Fruit fly (Drosophila melanogaster) whole organism, embryonic: Measurements from ENCODE around the gene Snapin.
A peak's percentile ranks its signal among the peaks of the same experiment; 100 is the strongest.

Source experiments
- Atf6 ChIP-seq: fragments of 200-800 bp; sonication (Bioruptor generic); IDR thresholded peaks from 2 replicates; pipeline ENCODE4 v1.3.6; 2022; ENCODE audit warnings: missing biosample characterization, missing genetic modification characterization
- BtbVII ChIP-seq: fragments of 200-800 bp; sonication (Bioruptor generic); optimal IDR thresholded peaks from 3 replicates; lab custom pipeline; 2017; ENCODE audit warnings: missing biosample characterization, mild to moderate bottlenecking, missing genetic modification characterization
- CG10654 ChIP-seq: fragments of 200-800 bp; sonication (Bioruptor generic); optimal IDR thresholded peaks from 2 replicates; lab custom pipeline; 2016; ENCODE audit warnings: missing biosample characterization, missing genetic modification characterization
- CG11398 ChIP-seq: fragments of 200-800 bp; sonication (Bioruptor generic); optimal IDR thresholded peaks from 2 replicates; lab custom pipeline; 2016; ENCODE audit warnings: missing biosample characterization, missing genetic modification characterization
- CG12769 ChIP-seq: fragments of 200-800 bp; sonication (Bioruptor generic); optimal IDR thresholded peaks from 2 replicates; lab custom pipeline; 2019; ENCODE audit warnings: missing biosample characterization, mild to moderate bottlenecking, missing genetic modification characterization, moderate library complexity
- CG13123 ChIP-seq: fragments of 200-800 bp; sonication (Bioruptor generic); optimal IDR thresholded peaks from 2 replicates; lab custom pipeline; 2016; ENCODE audit warnings: missing biosample characterization, missing genetic modification characterization
- CG13894 ChIP-seq: fragments of 200-800 bp; sonication (Bioruptor generic); optimal IDR thresholded peaks from 3 replicates; lab custom pipeline; 2018; ENCODE audit warnings: missing biosample characterization, mild to moderate bottlenecking, missing genetic modification characterization, moderate library complexity
- CG15514 ChIP-seq: fragments of 200-800 bp; sonication (Bioruptor generic); optimal IDR thresholded peaks from 3 replicates; lab custom pipeline; 2017; ENCODE audit warnings: missing biosample characterization, missing genetic modification characterization, mild to moderate bottlenecking, moderate library complexity, missing genetic modification reagents
- CG18764 ChIP-seq: fragments of 200-800 bp; sonication (Bioruptor generic); optimal IDR thresholded peaks from 3 replicates; lab custom pipeline; 2016; ENCODE audit warnings: missing biosample characterization, missing genetic modification characterization
- CG2199 ChIP-seq: fragments of 200-800 bp; sonication (Bioruptor generic); IDR thresholded peaks from 3 replicates; pipeline ENCODE4 v1.3.6; 2022; ENCODE audit warnings: missing biosample characterization, missing genetic modification characterization
- CG2889 ChIP-seq: fragments of 200-800 bp; sonication (Bioruptor generic); IDR thresholded peaks from 3 replicates; pipeline ENCODE4 v1.3.6; 2022; ENCODE audit warnings: missing biosample characterization, missing genetic modification characterization
- CG6175 ChIP-seq: fragments of 200-800 bp; sonication (Bioruptor generic); IDR thresholded peaks from 3 replicates; pipeline ENCODE4 v1.3.6; 2022; ENCODE audit warnings: missing biosample characterization, missing genetic modification characterization
- CG6791 ChIP-seq: fragments of 200-800 bp; sonication (Bioruptor generic); IDR thresholded peaks from 3 replicates; pipeline ENCODE4 v1.3.6; 2022; ENCODE audit warnings: missing biosample characterization, missing genetic modification characterization; ENCODE audit not compliant: partially characterized antibody
- CG7357 ChIP-seq: fragments of 200-800 bp; sonication (Bioruptor generic); IDR thresholded peaks from 3 replicates; pipeline ENCODE4 v1.3.6; 2022; ENCODE audit warnings: missing biosample characterization, missing genetic modification characterization
- CG9727 ChIP-seq: fragments of 200-800 bp; sonication (Bioruptor generic); optimal IDR thresholded peaks from 3 replicates; lab custom pipeline; 2017; ENCODE audit warnings: missing biosample characterization, mild to moderate bottlenecking, missing genetic modification characterization
- Dp ChIP-seq: fragments of 200-800 bp; sonication (Bioruptor generic); optimal IDR thresholded peaks from 2 replicates; lab custom pipeline; 2018; ENCODE audit warnings: missing biosample characterization, mild to moderate bottlenecking, missing genetic modification characterization, moderate library complexity
- Ets65A ChIP-seq: fragments of 200-800 bp; sonication (Bioruptor generic); peaks from one replicate; lab custom pipeline; 2016; ENCODE audit warnings: missing biosample characterization, missing genetic modification characterization
- Rfx ChIP-seq: fragments of 200-800 bp; sonication (Bioruptor generic); IDR thresholded peaks from 2 replicates; pipeline ENCODE4 v1.3.6; 2022; ENCODE audit warnings: missing biosample characterization, missing genetic modification characterization
- Sry-β ChIP-seq: fragments of 200-800 bp; sonication (Bioruptor generic); optimal IDR thresholded peaks from 2 replicates; lab custom pipeline; 2018; ENCODE audit warnings: missing biosample characterization, mild to moderate bottlenecking, missing genetic modification characterization, moderate library complexity
- chinmo ChIP-seq: fragments of 200-800 bp; sonication (Bioruptor generic); IDR thresholded peaks from 4 replicates; pipeline ENCODE4 v1.3.6; 2022; ENCODE audit warnings: missing biosample characterization, missing genetic modification characterization; ENCODE audit not compliant: partially characterized antibody
- ci ChIP-seq: fragments of 200-800 bp; sonication (Bioruptor generic); IDR thresholded peaks from 3 replicates; pipeline ENCODE4 v1.3.6; 2022; ENCODE audit warnings: missing biosample characterization, missing genetic modification characterization
- crol ChIP-seq: fragments of 200-800 bp; sonication (Bioruptor generic); IDR thresholded peaks from 2 replicates; pipeline ENCODE4 v1.3.6; 2022; ENCODE audit warnings: missing biosample characterization, missing genetic modification characterization
- dpn ChIP-seq, 2 experiments: fragments of 200-800 bp; sonication (Bioruptor generic); optimal IDR thresholded peaks; 3 replicates each; lab custom pipeline; 2016; ENCODE audit warnings: missing biosample characterization in 2 of 2, missing genetic modification characterization in 2 of 2
- gfzf ChIP-seq: fragments of 200-800 bp; sonication (Bioruptor generic); optimal IDR thresholded peaks from 2 replicates; lab custom pipeline; 2016; ENCODE audit warnings: missing biosample characterization, mild to moderate bottlenecking, missing genetic modification characterization, moderate library complexity
- hkb ChIP-seq, 2 experiments: fragments of 200-800 bp in 1 of 2; fragments of >200 bp in 1 of 2; sonication (Bioruptor generic) in 1 of 2; IDR thresholded peaks in 1 of 2; optimal IDR thresholded peaks in 1 of 2; 2 replicates each; pipeline versions ENCODE4 v1.3.6 to Lab custom; 2017 to 2022; ENCODE audit warnings: missing biosample characterization in 1 of 2, missing genetic modification characterization in 1 of 2
- kni ChIP-seq: fragments of 200-800 bp; sonication (Bioruptor generic); optimal IDR thresholded peaks from 3 replicates; lab custom pipeline; 2017; ENCODE audit warnings: mild to moderate bottlenecking, missing biosample characterization, missing genetic modification reagents, missing genetic modification characterization
- nerfin-1 ChIP-seq: fragments of 200-800 bp; sonication (Bioruptor generic); optimal IDR thresholded peaks from 3 replicates; lab custom pipeline; 2019; ENCODE audit warnings: missing biosample characterization, mild to moderate bottlenecking, missing genetic modification characterization, moderate library complexity
- nmo ChIP-seq: fragments of 200-800 bp; sonication (Bioruptor generic); optimal IDR thresholded peaks from 2 replicates; lab custom pipeline; 2018; ENCODE audit warnings: missing biosample characterization, mild to moderate bottlenecking, missing genetic modification characterization, moderate library complexity
- onecut ChIP-seq: fragments of 200-800 bp; sonication (Bioruptor generic); IDR thresholded peaks from 2 replicates; pipeline ENCODE4 v1.3.6; 2022; ENCODE audit warnings: missing biosample characterization, missing genetic modification characterization
- org-1 ChIP-seq: fragments of 200-800 bp; sonication (Bioruptor generic); optimal IDR thresholded peaks from 2 replicates; lab custom pipeline; 2017; ENCODE audit warnings: missing biosample characterization, missing genetic modification characterization
- pb ChIP-seq: fragments of 200-800 bp; sonication (Bioruptor generic); optimal IDR thresholded peaks from 3 replicates; lab custom pipeline; 2016; ENCODE audit warnings: missing biosample characterization, missing genetic modification characterization
- phol ChIP-seq: fragments of 200-800 bp; sonication (Bioruptor generic); optimal IDR thresholded peaks from 3 replicates; lab custom pipeline; 2018; ENCODE audit warnings: missing biosample characterization, mild to moderate bottlenecking, missing genetic modification characterization, moderate library complexity
- pnt ChIP-seq: fragments of 200-800 bp; sonication (Bioruptor generic); optimal IDR thresholded peaks from 3 replicates; lab custom pipeline; 2016; ENCODE audit warnings: missing biosample characterization, missing genetic modification characterization
- pros ChIP-seq: fragments of 200-800 bp; sonication (Bioruptor generic); optimal IDR thresholded peaks from 3 replicates; lab custom pipeline; 2019; ENCODE audit warnings: missing biosample characterization, mild to moderate bottlenecking, missing genetic modification characterization, moderate library complexity
- run ChIP-seq: fragments of 200-800 bp; sonication (Bioruptor generic); optimal IDR thresholded peaks from 3 replicates; lab custom pipeline; 2018; ENCODE audit warnings: missing biosample characterization, mild to moderate bottlenecking, missing genetic modification characterization
- sens ChIP-seq: fragments of 200-800 bp; sonication (Bioruptor generic); peaks from one replicate; lab custom pipeline; 2016; ENCODE audit warnings: missing biosample characterization, missing genetic modification characterization
- seq ChIP-seq: fragments of 200-800 bp; sonication (Bioruptor generic); IDR thresholded peaks from 2 replicates; pipeline ENCODE4 v1.3.6; 2022; ENCODE audit warnings: missing biosample characterization, missing genetic modification characterization
- shn ChIP-seq: fragments of 200-800 bp; sonication (Bioruptor generic); optimal IDR thresholded peaks from 3 replicates; lab custom pipeline; 2016; ENCODE audit warnings: missing biosample characterization, missing genetic modification characterization
- slou ChIP-seq: fragments of 200-800 bp; sonication (Bioruptor generic); optimal IDR thresholded peaks from 3 replicates; lab custom pipeline; 2016; ENCODE audit warnings: missing biosample characterization, missing genetic modification characterization
- stwl ChIP-seq: fragments of 200-800 bp; sonication (Bioruptor generic); optimal IDR thresholded peaks from 3 replicates; lab custom pipeline; 2018; ENCODE audit warnings: missing biosample characterization, mild to moderate bottlenecking, missing genetic modification characterization, moderate library complexity
- vvl ChIP-seq: fragments of 200-800 bp; sonication (Bioruptor generic); IDR thresholded peaks from 2 replicates; pipeline ENCODE4 v1.3.6; 2022; ENCODE audit warnings: missing biosample characterization, missing genetic modification characterization
- wor ChIP-seq: fragments of 200-800 bp; sonication (Bioruptor generic); IDR thresholded peaks from 2 replicates; pipeline ENCODE4 v1.3.6; 2022; ENCODE audit warnings: missing biosample characterization, missing genetic modification characterization
- zf30C ChIP-seq: fragments of 200-800 bp; sonication (Bioruptor generic); optimal IDR thresholded peaks from 3 replicates; lab custom pipeline; 2018; ENCODE audit warnings: missing biosample characterization, mild to moderate bottlenecking, missing genetic modification characterization

Snapin gene

DNA sequence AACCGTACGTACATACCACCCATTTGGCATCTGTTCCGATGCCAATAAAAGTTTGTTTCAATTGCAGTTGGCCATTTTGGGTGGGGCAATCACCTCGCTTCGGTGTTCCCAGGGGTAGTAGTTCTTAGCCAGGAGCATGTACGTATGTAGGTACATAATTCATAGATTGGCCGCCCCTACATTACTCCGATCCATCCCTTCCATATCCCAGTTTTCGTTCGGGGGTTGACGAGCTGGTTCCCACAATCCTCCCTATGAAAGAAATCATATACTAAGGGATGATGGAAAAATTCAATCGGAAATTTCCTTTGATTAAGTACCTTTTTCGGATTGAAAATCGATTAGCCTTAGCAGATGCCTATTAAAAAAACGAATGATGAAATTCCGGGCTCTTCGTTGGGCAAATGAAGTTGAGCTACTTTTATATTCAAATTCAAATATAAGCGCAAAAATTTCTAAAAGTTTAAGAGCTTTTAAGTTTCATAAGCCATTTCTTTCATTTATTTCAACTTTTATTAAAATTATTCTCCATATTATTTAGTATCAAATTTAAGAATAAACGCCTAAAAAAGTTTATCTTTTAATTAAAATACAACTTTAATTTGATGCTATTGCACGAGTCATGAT lies 1.4 kb downstream of the Snapin start (continued):
- TF ChIP-seq CG2199 (GFP tag; lab: Robert Waterston, UW): 0 out of 3 replicates have a peak, but pooled peaks have one; percentile 9
- TF ChIP-seq slou (GFP tag; lab: Kevin White, UChicago): no peak
- TF ChIP-seq zf30C (GFP tag; lab: Kevin White, UChicago): no peak
- TF ChIP-seq CG6791 (GFP tag; lab: Robert Waterston, UW): 0 out of 3 replicates have a peak, but pooled peaks have one; percentile 5
- TF ChIP-seq CG12769 (tag; lab: Kevin White, UChicago): no peak
- no peak for TF ChIP-seq org-1 (GFP tag; lab: Kevin White, UChicago)
- TF ChIP-seq Sry-β (GFP tag; lab: Kevin White, UChicago): no peak
- peak; percentile 40 for TF ChIP-seq sens (GFP tag; lab: Kevin White, UChicago)
- TF ChIP-seq kni (GFP tag; lab: Kevin White, UChicago): peak; percentile 48
- TF ChIP-seq phol (tag; lab: Kevin White, UChicago): peak; percentile 1
- TF ChIP-seq gfzf: no peak
- peak; percentile 28; the same call in 1 of the 2 replicates for TF ChIP-seq Atf6
- no peak for TF ChIP-seq CG10654 (GFP tag; lab: Kevin White, UChicago)
- no peak for TF ChIP-seq BtbVII
- peak; percentile 43 for TF ChIP-seq pros (GFP tag; lab: Kevin White, UChicago)
- TF ChIP-seq seq (GFP tag; lab: Robert Waterston, UW): peak; percentile 16; the same call in 1 of the 2 replicates
- no peak for TF ChIP-seq CG13123 (GFP tag; lab: Kevin White, UChicago)
- no peak for TF ChIP-seq CG9727 (GFP tag; lab: Kevin White, UChicago)
- TF ChIP-seq Ets65A (GFP tag; lab: Kevin White, UChicago): peak; percentile 86
- TF ChIP-seq CG13894: peak; percentile 70
- no peak for TF ChIP-seq CG11398
- 0 out of 2 replicates have a peak, but pooled peaks have one; percentile 32 for TF ChIP-seq onecut
- TF ChIP-seq wor (GFP tag; lab: Robert Waterston, UW): no peak
- no peak for TF ChIP-seq dpn (GFP tag; optimal IDR thresholded peaks at IDR 0.05; lab: Kevin White, UChicago)
- no peak for TF ChIP-seq shn (GFP tag; lab: Kevin White, UChicago)
- no peak for TF ChIP-seq CG7357 (GFP tag; lab: Robert Waterston, UW)
- TF ChIP-seq CG18764 (GFP tag; lab: Kevin White, UChicago): no peak
- TF ChIP-seq ci: peak; percentile 21; the same call in 1 of the 3 replicates
- TF ChIP-seq nmo: no peak
- TF ChIP-seq chinmo (GFP tag; lab: Robert Waterston, UW): 0 out of 4 replicates have a peak, but pooled peaks have one; percentile 9
- peak; percentile 57 for TF ChIP-seq Dp (GFP tag; lab: Kevin White, UChicago)
- TF ChIP-seq stwl: no peak
- TF ChIP-seq pnt: no peak
- no peak for TF ChIP-seq hkb (optimal IDR thresholded peaks at IDR 0.05; lab: Kevin White, UChicago)
- no peak; the same call in 1 of the 2 replicates for TF ChIP-seq hkb (GFP tag; IDR thresholded peaks at IDR 0.05; lab: Robert Waterston, UW)
- no peak for TF ChIP-seq CG2889
- no peak for TF ChIP-seq run (tag; lab: Kevin White, UChicago)
- peak; percentile 8 for TF ChIP-seq nerfin-1 (tag; lab: Kevin White, UChicago)
- peak; percentile 14; the same call in 1 of the 2 replicates for TF ChIP-seq vvl
- no peak for TF ChIP-seq pb (GFP tag; lab: Kevin White, UChicago)
- TF ChIP-seq CG6175 (GFP tag; lab: Robert Waterston, UW): no peak
- TF ChIP-seq crol (GFP tag; lab: Robert Waterston, UW): no peak
- 0 out of 2 replicates have a peak, but pooled peaks have one; percentile 29 for TF ChIP-seq Rfx (GFP tag; lab: Robert Waterston, UW)
- peak; percentile 37 for TF ChIP-seq CG15514 (GFP tag; lab: Kevin White, UChicago)
